Fruit fly (Drosophila melanogaster) whole organism, wandering third instar larva: ENCODE data around the gene CG3726.

Source experiments
- Abd-B ChIP-seq: fragments of >200 bp; optimal IDR thresholded peaks from 2 replicates; lab custom pipeline; 2017; ENCODE audit warnings: missing biosample characterization, missing genetic modification characterization
- CG32264 ChIP-seq: fragments of 200-800 bp; sonication (Bioruptor generic); optimal IDR thresholded peaks from 2 replicates; lab custom pipeline; 2016; ENCODE audit warnings: missing biosample characterization, missing genetic modification characterization
- CG9705 ChIP-seq: fragments of 200-800 bp; sonication (Bioruptor generic); optimal IDR thresholded peaks from 2 replicates; lab custom pipeline; 2018; ENCODE audit warnings: missing biosample characterization, mild to moderate bottlenecking, missing genetic modification characterization
- CrebA ChIP-seq: fragments of 200-800 bp; sonication (Bioruptor generic); optimal IDR thresholded peaks from 2 replicates; lab custom pipeline; 2016; ENCODE audit warnings: missing biosample characterization, mild to moderate bottlenecking, missing genetic modification characterization, borderline replicate concordance
- Dfd ChIP-seq: fragments of >200 bp; optimal IDR thresholded peaks from 2 replicates; lab custom pipeline; 2017; ENCODE audit warnings: missing biosample characterization, missing genetic modification characterization
- Dif ChIP-seq: fragments of 200-275, 200-300 bp; sonication (Bioruptor generic); optimal IDR thresholded peaks from 2 replicates; lab custom pipeline; 2018; ENCODE audit warnings: missing biosample characterization, missing genetic modification characterization; ENCODE audit not compliant: partially characterized antibody
- GATAd ChIP-seq: sonication (Bioruptor generic); optimal IDR thresholded peaks from 2 replicates; lab custom pipeline; 2016; ENCODE audit warnings: missing biosample characterization, missing genetic modification characterization
- HLH106 ChIP-seq: fragments of 200-800 bp; optimal IDR thresholded peaks from 3 replicates; lab custom pipeline; 2019; ENCODE audit warnings: missing biosample characterization, mild to moderate bottlenecking, missing genetic modification characterization, moderate library complexity
- Hnf4 ChIP-seq: fragments of 200-800 bp; sonication (Bioruptor generic); optimal IDR thresholded peaks from 2 replicates; lab custom pipeline; 2016; ENCODE audit warnings: missing biosample characterization, mild to moderate bottlenecking, missing genetic modification characterization
- Hr78 ChIP-seq: fragments of >200 bp; optimal IDR thresholded peaks from 2 replicates; lab custom pipeline; 2017; ENCODE audit warnings: missing biosample characterization, missing genetic modification characterization
- Hr83 ChIP-seq: fragments of 200-300 bp; sonication (Bioruptor generic); optimal IDR thresholded peaks from 2 replicates; lab custom pipeline; 2016; ENCODE audit warnings: missing biosample characterization, mild to moderate bottlenecking, missing genetic modification characterization, moderate library complexity; ENCODE audit not compliant: poor library complexity, severe bottlenecking
- Jra ChIP-seq: sonication (Bioruptor generic); optimal IDR thresholded peaks from 2 replicates; lab custom pipeline; 2016; ENCODE audit warnings: missing biosample characterization, missing genetic modification characterization
- Mio ChIP-seq: sonication (Bioruptor generic); optimal IDR thresholded peaks from 2 replicates; lab custom pipeline; 2016; ENCODE audit warnings: missing biosample characterization, missing genetic modification characterization
- Myc ChIP-seq: fragments of >200 bp; optimal IDR thresholded peaks from 2 replicates; lab custom pipeline; 2017
- N ChIP-seq: fragments of >200 bp; optimal IDR thresholded peaks from 2 replicates; lab custom pipeline; 2018; ENCODE audit warnings: missing biosample characterization, missing external identifiers, missing genetic modification characterization
- OdsH ChIP-seq: fragments of 200-800 bp; sonication (Bioruptor generic); optimal IDR thresholded peaks from 2 replicates; lab custom pipeline; 2016; ENCODE audit warnings: missing biosample characterization, mild to moderate bottlenecking, missing genetic modification characterization
- Rel ChIP-seq, 2 experiments: fragments of 200-800 bp; sonication (Bioruptor generic) in 1 of 2; optimal IDR thresholded peaks; 2 replicates in 1 of 2; 3 replicates in 1 of 2; lab custom pipeline; 2016 to 2019; ENCODE audit warnings: mild to moderate bottlenecking in 2 of 2, missing biosample characterization in 2 of 2, missing genetic modification characterization in 2 of 2, moderate library complexity in 1 of 2
- Sp1 ChIP-seq: fragments of 200-800 bp; sonication (Bioruptor generic); optimal IDR thresholded peaks from 3 replicates; lab custom pipeline; 2019; ENCODE audit warnings: missing biosample characterization, mild to moderate bottlenecking, missing genetic modification characterization, moderate library complexity
- Vsx2 ChIP-seq: fragments of 200-300, 225-300 bp; sonication (Bioruptor generic); optimal IDR thresholded peaks from 2 replicates; lab custom pipeline; 2018; ENCODE audit warnings: missing biosample characterization, missing genetic modification characterization; ENCODE audit not compliant: partially characterized antibody
- br ChIP-seq: fragments of 200-800 bp; sonication (Bioruptor generic); optimal IDR thresholded peaks from 2 replicates; lab custom pipeline; 2016; ENCODE audit warnings: missing biosample characterization, missing genetic modification characterization
- brk ChIP-seq: fragments of 200-800 bp; sonication (Bioruptor generic); optimal IDR thresholded peaks from 2 replicates; lab custom pipeline; 2016; ENCODE audit warnings: missing biosample characterization, mild to moderate bottlenecking, missing genetic modification characterization
- dl ChIP-seq, 2 experiments: fragments of 175-275, 200-275 bp in 1 of 2; fragments of 200-275 bp in 1 of 2; sonication (Bioruptor generic); optimal IDR thresholded peaks; lab custom pipeline; 2018; ENCODE audit warnings: mild to moderate bottlenecking in 2 of 2, missing biosample characterization in 2 of 2, missing genetic modification characterization in 2 of 2, moderate library complexity in 2 of 2; ENCODE audit not compliant: partially characterized antibody in 2 of 2, insufficient read depth in 1 of 2
- dmrt93B ChIP-seq: fragments of 200-800 bp; sonication (Bioruptor generic); optimal IDR thresholded peaks from 2 replicates; lab custom pipeline; 2018; ENCODE audit warnings: missing biosample characterization, mild to moderate bottlenecking, missing genetic modification characterization
- dsf ChIP-seq: sonication (Bioruptor generic); optimal IDR thresholded peaks from 2 replicates; lab custom pipeline; 2016; ENCODE audit warnings: missing biosample characterization, missing genetic modification characterization, borderline replicate concordance
- ey ChIP-seq: fragments of 200-800 bp; sonication (Bioruptor generic); optimal IDR thresholded peaks from 2 replicates; lab custom pipeline; 2016; ENCODE audit warnings: missing biosample characterization, missing genetic modification characterization
- foxo ChIP-seq, 2 experiments: fragments of 200-800 bp; sonication (Bioruptor generic); optimal IDR thresholded peaks; 2 replicates in 1 of 2; 3 replicates in 1 of 2; lab custom pipeline; 2016 to 2017; ENCODE audit warnings: missing biosample characterization in 2 of 2, missing genetic modification characterization in 2 of 2
- fru ChIP-seq: fragments of 200-800 bp; sonication (Bioruptor generic); optimal IDR thresholded peaks from 3 replicates; lab custom pipeline; 2016; ENCODE audit warnings: missing biosample characterization, mild to moderate bottlenecking, missing genetic modification characterization
- h ChIP-seq: fragments of 200-800 bp; sonication (Bioruptor generic); optimal IDR thresholded peaks from 3 replicates; lab custom pipeline; 2016; ENCODE audit warnings: missing biosample characterization, mild to moderate bottlenecking, missing genetic modification characterization
- jim ChIP-seq: fragments of 175-275, 200-325 bp; sonication (Bioruptor generic); optimal IDR thresholded peaks from 2 replicates; lab custom pipeline; 2016; ENCODE audit warnings: missing biosample characterization, mild to moderate bottlenecking, missing genetic modification characterization
- lola ChIP-seq: fragments of >200 bp; optimal IDR thresholded peaks from 2 replicates; lab custom pipeline; 2017; ENCODE audit warnings: missing biosample characterization, missing genetic modification characterization
- pan ChIP-seq: fragments of >200 bp; optimal IDR thresholded peaks from 2 replicates; lab custom pipeline; 2017
- psq ChIP-seq: fragments of 200-800 bp; sonication (Bioruptor generic); optimal IDR thresholded peaks from 3 replicates; lab custom pipeline; 2017; ENCODE audit warnings: missing biosample characterization, mild to moderate bottlenecking, missing genetic modification characterization, moderate library complexity
- rgr ChIP-seq: fragments of 200-800 bp; sonication (Bioruptor generic); optimal IDR thresholded peaks from 3 replicates; lab custom pipeline; 2016; ENCODE audit warnings: missing biosample characterization, mild to moderate bottlenecking, missing genetic modification characterization
- sage ChIP-seq: fragments of 200-800 bp; sonication (Bioruptor generic); optimal IDR thresholded peaks from 2 replicates; lab custom pipeline; 2016; ENCODE audit warnings: missing biosample characterization, mild to moderate bottlenecking, missing genetic modification characterization
- sv ChIP-seq: fragments of 200-800 bp; sonication (Bioruptor generic); optimal IDR thresholded peaks from 3 replicates; lab custom pipeline; 2016; ENCODE audit warnings: missing biosample characterization, missing genetic modification characterization
- tai ChIP-seq: sonication (Bioruptor generic); optimal IDR thresholded peaks from 2 replicates; lab custom pipeline; 2016; ENCODE audit warnings: missing biosample characterization, missing genetic modification characterization
- usp ChIP-seq: fragments of >200 bp; optimal IDR thresholded peaks from 2 replicates; lab custom pipeline; 2017; ENCODE audit warnings: missing biosample characterization, missing genetic modification characterization
- woc ChIP-seq: sonication (Bioruptor generic); optimal IDR thresholded peaks from 2 replicates; lab custom pipeline; 2016; ENCODE audit warnings: missing biosample characterization, mild to moderate bottlenecking, missing genetic modification characterization

CG3726 gene

dm6 chrX:5880139-5880924 is 36.6 kb upstream of the CG3726 start:
- TF ChIP-seq Sp1 (GFP tag; lab: Kevin White, UChicago) (peak; percentile 84), Myc (lab: Kevin White, UChicago) (no peak), Mio (GFP tag; lab: Kevin White, UChicago) (no peak), dmrt93B (GFP tag; lab: Kevin White, UChicago) (peak; percentile 76), lola (GFP tag; lab: Kevin White, UChicago) (no peak), dl (GFP tag; optimal IDR thresholded peaks at IDR 0.05; lab: Kevin White, UChicago; ENCODE audit: insufficient read depth in 1 of 2, partially characterized antibody in 2 of 2) (no peak), usp (GFP tag; lab: Kevin White, UChicago) (no peak), psq (GFP tag; lab: Kevin White, UChicago) (peak; percentile 89), h (GFP tag; lab: Kevin White, UChicago) (peak; percentile 90), Hr83 (GFP tag; lab: Kevin White, UChicago) (no peak), pan (lab: Kevin White, UChicago) (no peak), foxo (GFP tag; optimal IDR thresholded peaks at IDR 0.05; lab: Kevin White, UChicago) (peak in 1 of 2 experiments; percentile 86), sage (GFP tag; lab: Kevin White, UChicago) (peak; percentile 56), tai (GFP tag; lab: Kevin White, UChicago) (no peak), jim (no peak), Jra (GFP tag; lab: Kevin White, UChicago) (peak; percentile 76), br (GFP tag; lab: Kevin White, UChicago) (peak; percentile 81), HLH106 (tag; lab: Kevin White, UChicago) (peak; percentile 88), Abd-B (GFP tag; lab: Kevin White, UChicago) (no peak), Dfd (GFP tag; lab: Kevin White, UChicago) (no peak), fru (GFP tag; lab: Kevin White, UChicago) (peak; percentile 82), N (GFP tag; lab: Kevin White, UChicago) (no peak), Dif (GFP tag; lab: Kevin White, UChicago) (no peak), brk (GFP tag; lab: Kevin White, UChicago) (no peak), ey (GFP tag; lab: Kevin White, UChicago) (peak; percentile 83), sv (GFP tag; lab: Kevin White, UChicago) (no peak), CG32264 (GFP tag; lab: Kevin White, UChicago) (peak; percentile 72), Rel (GFP tag; optimal IDR thresholded peaks at IDR 0.05; lab: Kevin White, UChicago) (peak; percentile 45), Rel (tag; optimal IDR thresholded peaks at IDR 0.05; lab: Kevin White, UChicago) (peak; percentile 61), OdsH (GFP tag; lab: Kevin White, UChicago) (peak; percentile 82), rgr (GFP tag; lab: Kevin White, UChicago) (peak; percentile 85), Hnf4 (GFP tag; lab: Kevin White, UChicago) (peak; percentile 87), woc (GFP tag; lab: Kevin White, UChicago) (peak; percentile 93), CG9705 (GFP tag; lab: Kevin White, UChicago) (peak; percentile 77), dsf (no peak), Hr78 (no peak), GATAd (GFP tag; lab: Kevin White, UChicago) (no peak), Vsx2 (GFP tag; lab: Kevin White, UChicago) (no peak), CrebA (GFP tag; lab: Kevin White, UChicago) (no peak)
- TF ChIP-seq, all 38 proteins: peak for 18

dm6 chrX:5883394-5883793 is 33.5 kb upstream of the CG3726 start:
- TF ChIP-seq brk (GFP tag; lab: Kevin White, UChicago) (no peak), dmrt93B (GFP tag; lab: Kevin White, UChicago) (no peak), Mio (GFP tag; lab: Kevin White, UChicago) (no peak), Dif (GFP tag; lab: Kevin White, UChicago) (no peak), Vsx2 (GFP tag; lab: Kevin White, UChicago) (no peak), lola (GFP tag; lab: Kevin White, UChicago) (no peak), usp (GFP tag; lab: Kevin White, UChicago) (no peak), GATAd (GFP tag; lab: Kevin White, UChicago) (no peak), h (GFP tag; lab: Kevin White, UChicago) (peak; percentile 54), CG32264 (GFP tag; lab: Kevin White, UChicago) (no peak), Hnf4 (GFP tag; lab: Kevin White, UChicago) (peak; percentile 54), sage (GFP tag; lab: Kevin White, UChicago) (no peak), rgr (GFP tag; lab: Kevin White, UChicago) (peak; percentile 50), OdsH (GFP tag; lab: Kevin White, UChicago) (no peak), Hr78 (no peak), sv (GFP tag; lab: Kevin White, UChicago) (peak; percentile 2), N (GFP tag; lab: Kevin White, UChicago) (no peak), foxo (GFP tag; optimal IDR thresholded peaks at IDR 0.05; lab: Kevin White, UChicago) (peak in 1 of 2 experiments; percentile 57), Hr83 (GFP tag; lab: Kevin White, UChicago) (no peak), fru (GFP tag; lab: Kevin White, UChicago) (peak; percentile 41), br (GFP tag; lab: Kevin White, UChicago) (peak; percentile 18), dl (GFP tag; optimal IDR thresholded peaks at IDR 0.05; lab: Kevin White, UChicago; ENCODE audit: insufficient read depth in 1 of 2, partially characterized antibody in 2 of 2) (no peak), Sp1 (GFP tag; lab: Kevin White, UChicago) (no peak), Dfd (GFP tag; lab: Kevin White, UChicago) (no peak), CG9705 (GFP tag; lab: Kevin White, UChicago) (no peak), pan (lab: Kevin White, UChicago) (no peak), HLH106 (tag; lab: Kevin White, UChicago) (peak; percentile 43), woc (GFP tag; lab: Kevin White, UChicago) (no peak), CrebA (GFP tag; lab: Kevin White, UChicago) (no peak), Abd-B (GFP tag; lab: Kevin White, UChicago) (no peak), Myc (lab: Kevin White, UChicago) (peak; percentile 86), Rel (GFP tag; optimal IDR thresholded peaks at IDR 0.05; lab: Kevin White, UChicago) (no peak), Rel (tag; optimal IDR thresholded peaks at IDR 0.05; lab: Kevin White, UChicago) (peak; percentile 37), ey (GFP tag; lab: Kevin White, UChicago) (no peak), dsf (no peak), tai (GFP tag; lab: Kevin White, UChicago) (no peak), Jra (GFP tag; lab: Kevin White, UChicago) (no peak), psq (GFP tag; lab: Kevin White, UChicago) (no peak)
